Worm (Caenorhabditis elegans): ENCODE measurements around the gene kvs-2.

Gene kvs-2

ce11 chrV:10681117-10681959, 45.5 kb downstream of the kvs-2 start:
- TF ChIP-seq klf-2 (GFP tag; conservative IDR thresholded peaks at IDR 0.05) (no peak), ref-1 (GFP tag; conservative IDR thresholded peaks at IDR 0.05) (peak; percentile 42; the same call in 1 of the 2 replicates), flt-1 (GFP tag; IDR thresholded peaks at IDR 0.05) (peak; percentile 4; the same call in 1 of the 2 replicates), ztf-23 (GFP tag; IDR thresholded peaks at IDR 0.05) (0 out of 2 replicates have a peak, but pooled peaks have one; percentile 50), med-1 (GFP tag; optimal IDR thresholded peaks at IDR 0.05; ENCODE audit: insufficient read depth) (no peak), T22C8.4 (GFP tag; IDR thresholded peaks at IDR 0.05) (peak; percentile 69; the same call in 1 of the 2 replicates), cog-1 (tag; optimal IDR thresholded peaks at IDR 0.05) (no peak), ztf-29 (GFP tag; IDR thresholded peaks at IDR 0.05) (no peak), tab-1 (GFP tag; IDR thresholded peaks at IDR 0.05) (no peak)

- TF ChIP-seq ztf-23 (GFP tag; IDR thresholded peaks at IDR 0.05), result no peak
- no peak for TF ChIP-seq T22C8.4 (GFP tag; IDR thresholded peaks at IDR 0.05)
- no peak for TF ChIP-seq med-1 (GFP tag; optimal IDR thresholded peaks at IDR 0.05; ENCODE audit: insufficient read depth)
- TF ChIP-seq ztf-29 (GFP tag; IDR thresholded peaks at IDR 0.05), result no peak
- TF ChIP-seq klf-2 (GFP tag; conservative IDR thresholded peaks at IDR 0.05), result no peak
These were observed 46.3 kb downstream of the kvs-2 start, which contains the start of gene gsp-1 for ce11 chrV:10682122-10682521. Gene gsp-1 (plus strand): TSS chrV:10682422.

ce11 chrV:10683458-10683857, 47.6 kb downstream of the kvs-2 start:
- TF ChIP-seq T22C8.4 (GFP tag; IDR thresholded peaks at IDR 0.05), result no peak
- no peak for TF ChIP-seq klf-2 (GFP tag; conservative IDR thresholded peaks at IDR 0.05)
- no peak for TF ChIP-seq ref-1 (GFP tag; conservative IDR thresholded peaks at IDR 0.05)

- TF ChIP-seq ztf-23 (GFP tag; IDR thresholded peaks at IDR 0.05) (no peak), ztf-29 (GFP tag; IDR thresholded peaks at IDR 0.05) (no peak), flt-1 (GFP tag; IDR thresholded peaks at IDR 0.05) (no peak), tab-1 (GFP tag; IDR thresholded peaks at IDR 0.05) (no peak), T22C8.4 (GFP tag; IDR thresholded peaks at IDR 0.05) (no peak)
These were observed 48.9 kb downstream of the kvs-2 start for ce11 chrV:10684748-10685147.

ce11 chrV:10687601-10688000, 51.8 kb downstream of the kvs-2 start, which contains the start of gene F29F11.20:
Gene F29F11.20 (plus strand): TSS chrV:10687901.
- TF ChIP-seq flt-1 (GFP tag; IDR thresholded peaks at IDR 0.05), result no peak

ce11 chrV:10691313-10691712, 55.5 kb downstream of the kvs-2 start:
- no peak for TF ChIP-seq tab-1 (GFP tag; IDR thresholded peaks at IDR 0.05)
- TF ChIP-seq ztf-23 (GFP tag; IDR thresholded peaks at IDR 0.05), result no peak
- TF ChIP-seq klf-2 (GFP tag; conservative IDR thresholded peaks at IDR 0.05), result no peak
- TF ChIP-seq cog-1 (tag; optimal IDR thresholded peaks at IDR 0.05), result no peak
- no peak for TF ChIP-seq flt-1 (GFP tag; IDR thresholded peaks at IDR 0.05)
- TF ChIP-seq ref-1 (GFP tag; conservative IDR thresholded peaks at IDR 0.05), result no peak
- no peak for TF ChIP-seq T22C8.4 (GFP tag; IDR thresholded peaks at IDR 0.05)
- TF ChIP-seq med-1 (GFP tag; optimal IDR thresholded peaks at IDR 0.05; ENCODE audit: insufficient read depth), result no peak
- TF ChIP-seq ztf-29 (GFP tag; IDR thresholded peaks at IDR 0.05), result no peak

ce11 chrV:10693749-10694148, 57.9 kb downstream of the kvs-2 start:
- no peak for TF ChIP-seq ztf-23 (GFP tag; IDR thresholded peaks at IDR 0.05)
- no peak for TF ChIP-seq klf-2 (GFP tag; conservative IDR thresholded peaks at IDR 0.05)
- TF ChIP-seq ztf-29 (GFP tag; IDR thresholded peaks at IDR 0.05), result no peak
- TF ChIP-seq flt-1 (GFP tag; IDR thresholded peaks at IDR 0.05), result no peak
- no peak for TF ChIP-seq ref-1 (GFP tag; conservative IDR thresholded peaks at IDR 0.05)
- no peak for TF ChIP-seq tab-1 (GFP tag; IDR thresholded peaks at IDR 0.05)
- no peak for TF ChIP-seq med-1 (GFP tag; optimal IDR thresholded peaks at IDR 0.05; ENCODE audit: insufficient read depth)
- TF ChIP-seq T22C8.4 (GFP tag; IDR thresholded peaks at IDR 0.05), result no peak

Measured in whole organism, midembryonic.